Worm (Caenorhabditis elegans) whole organism, L1 larva: ENCODE results near the gene pdzd-8.

Experiments
- C04F5.9 ChIP-seq: sonication (generic microtip); optimal IDR thresholded peaks from 2 replicates; lab custom pipeline; 2016; ENCODE audit warnings: missing genetic modification characterization, missing compliant biosample characterization
- C16A3.4 ChIP-seq: fragments of 150-350 bp; optimal IDR thresholded peaks from 2 replicates; lab custom pipeline; 2014; ENCODE audit warnings: missing biosample characterization, missing genetic modification characterization
- aha-1 ChIP-seq: fragments of 150-350 bp; optimal IDR thresholded peaks from 2 replicates; lab custom pipeline; 2014; ENCODE audit warnings: missing biosample characterization, missing genetic modification characterization
- ceh-8 ChIP-seq: fragments of 200-800 bp; sonication (Bioruptor generic); optimal IDR thresholded peaks from 2 replicates; lab custom pipeline; 2018; ENCODE audit warnings: mild to moderate bottlenecking, missing genetic modification characterization, moderate library complexity, missing compliant biosample characterization
- ceh-90 ChIP-seq: sonication (generic microtip); optimal IDR thresholded peaks from 2 replicates; lab custom pipeline; 2016; ENCODE audit warnings: missing genetic modification characterization, missing compliant biosample characterization
- efl-1 ChIP-seq, 4 experiments: fragments of 150-350 bp; optimal IDR thresholded peaks in 3 of 4; peaks in 1 of 4; 1 replicate in 1 of 4; 2 replicates in 3 of 4; lab custom pipeline; 2014; ENCODE audit warnings: missing biosample characterization in 2 of 4, missing genetic modification characterization in 2 of 4, missing genetic modification reagents in 2 of 4
- efl-3 ChIP-seq: fragments of 200-800 bp; sonication (Bioruptor generic); optimal IDR thresholded peaks from 2 replicates; lab custom pipeline; 2018; ENCODE audit warnings: mild to moderate bottlenecking, missing genetic modification characterization, missing compliant biosample characterization
- egl-13 ChIP-seq: sonication (generic microtip); optimal IDR thresholded peaks from 2 replicates; lab custom pipeline; 2016; ENCODE audit warnings: missing genotype, missing genetic modification reagents, missing genetic modification characterization, missing compliant biosample characterization
- elt-2 ChIP-seq: sonication (generic microtip); optimal IDR thresholded peaks from 2 replicates; lab custom pipeline; 2016; ENCODE audit warnings: missing genetic modification characterization, mild to moderate bottlenecking, inconsistent platforms, missing compliant biosample characterization, missing genetic modification reagents
- elt-3 ChIP-seq, 6 experiments: fragments of 150-350 bp in 1 of 6; sonication (generic microtip); optimal IDR thresholded peaks; 2 replicates each; lab custom pipeline; 2017 to 2018; ENCODE audit warnings: missing biosample characterization in 6 of 6, missing genetic modification characterization in 6 of 6, inconsistent platforms in 1 of 6
- ets-5 ChIP-seq: fragments of 200-800 bp; sonication (Bioruptor generic); IDR thresholded peaks from 2 replicates; pipeline ENCODE4 v1.3.6; 2022; ENCODE audit warnings: missing genetic modification characterization, missing compliant biosample characterization
- fkh-8 ChIP-seq: sonication (generic microtip); optimal IDR thresholded peaks from 2 replicates; lab custom pipeline; 2016; ENCODE audit warnings: mild to moderate bottlenecking, missing genetic modification characterization, missing compliant biosample characterization
- grh-1 ChIP-seq: fragments of 200-800 bp; sonication (Bioruptor generic); IDR thresholded peaks from 2 replicates; pipeline ENCODE4 v1.3.6; 2022; ENCODE audit warnings: missing genetic modification reagents, missing genetic modification characterization, missing compliant biosample characterization
- hlh-17 ChIP-seq: fragments of 200-800 bp; sonication (Bioruptor generic); optimal IDR thresholded peaks from 2 replicates; lab custom pipeline; 2018; ENCODE audit warnings: missing genetic modification characterization, mild to moderate bottlenecking, missing compliant biosample characterization, moderate library complexity, borderline replicate concordance
- hlh-4 ChIP-seq: sonication (generic microtip); optimal IDR thresholded peaks from 2 replicates; lab custom pipeline; 2016; ENCODE audit warnings: mild to moderate bottlenecking, missing genetic modification characterization, missing compliant biosample characterization
- irx-1 ChIP-seq: sonication (generic microtip); optimal IDR thresholded peaks from 2 replicates; lab custom pipeline; 2016; ENCODE audit warnings: missing genetic modification characterization, missing compliant biosample characterization
- isw-1 ChIP-seq: fragments of 200-800 bp; sonication (Bioruptor generic); IDR thresholded peaks from 2 replicates; pipeline ENCODE4 v1.3.6; 2022; ENCODE audit warnings: missing genetic modification characterization, missing compliant biosample characterization
- jun-1 ChIP-seq: fragments of 150-350 bp; optimal IDR thresholded peaks from 2 replicates; lab custom pipeline; 2014; ENCODE audit warnings: missing biosample characterization, missing genetic modification reagents, missing genetic modification characterization
- lin-15B ChIP-seq: fragments of 150-350 bp; sonication (generic microtip); optimal IDR thresholded peaks from 3 replicates; lab custom pipeline; 2014; ENCODE audit warnings: missing biosample characterization, missing genetic modification characterization
- lin-35 ChIP-seq, 2 experiments: fragments of 150-350 bp; optimal IDR thresholded peaks; 2 replicates each; lab custom pipeline; 2014; ENCODE audit warnings: missing biosample characterization in 2 of 2, missing genetic modification characterization in 2 of 2, missing genetic modification reagents in 2 of 2
- lin-39 ChIP-seq: fragments of 150-350 bp; optimal IDR thresholded peaks from 2 replicates; lab custom pipeline; 2014; ENCODE audit warnings: missing biosample characterization, missing genetic modification reagents, missing genetic modification characterization
- lir-3 ChIP-seq: sonication (generic microtip); optimal IDR thresholded peaks from 2 replicates; lab custom pipeline; 2016; ENCODE audit warnings: mild to moderate bottlenecking, missing genetic modification characterization, moderate library complexity, missing compliant biosample characterization; ENCODE audit not compliant: poor library complexity
- mdl-1 ChIP-seq, 2 experiments: fragments of 150-350 bp; optimal IDR thresholded peaks; 2 replicates each; lab custom pipeline; 2014 to 2017; ENCODE audit warnings: missing biosample characterization in 2 of 2, missing genetic modification characterization in 2 of 2, inconsistent platforms in 1 of 2
- mep-1 ChIP-seq: fragments of 150-350 bp; optimal IDR thresholded peaks from 2 replicates; lab custom pipeline; 2014; ENCODE audit warnings: missing biosample characterization, missing genetic modification characterization
- nhr-11 ChIP-seq: fragments of 150-350 bp; optimal IDR thresholded peaks from 2 replicates; lab custom pipeline; 2014; ENCODE audit warnings: missing biosample characterization, missing genetic modification characterization
- nhr-12 ChIP-seq: sonication (generic microtip); optimal IDR thresholded peaks from 2 replicates; lab custom pipeline; 2017; ENCODE audit warnings: missing biosample characterization, missing genetic modification characterization
- nhr-71 ChIP-seq: sonication (generic microtip); optimal IDR thresholded peaks from 2 replicates; lab custom pipeline; 2016; ENCODE audit warnings: mild to moderate bottlenecking, missing genetic modification characterization, moderate library complexity, missing compliant biosample characterization
- nhr-77 ChIP-seq: fragments of 150-350 bp; optimal IDR thresholded peaks from 2 replicates; lab custom pipeline; 2014; ENCODE audit warnings: missing biosample characterization, missing genetic modification characterization
- pqm-1 ChIP-seq: sonication (generic microtip); optimal IDR thresholded peaks from 3 replicates; lab custom pipeline; 2017; ENCODE audit warnings: missing biosample characterization, missing genetic modification characterization
- rnt-1 ChIP-seq: sonication (generic microtip); optimal IDR thresholded peaks from 2 replicates; lab custom pipeline; 2016; ENCODE audit warnings: mild to moderate bottlenecking, missing genetic modification characterization, moderate library complexity, missing compliant biosample characterization
- skn-1 ChIP-seq: fragments of 150-350 bp; optimal IDR thresholded peaks from 2 replicates; lab custom pipeline; 2014; ENCODE audit warnings: missing biosample characterization, missing genetic modification characterization
- sox-4 ChIP-seq: sonication (generic microtip); optimal IDR thresholded peaks from 2 replicates; lab custom pipeline; 2016; ENCODE audit warnings: missing genetic modification characterization, missing compliant biosample characterization
- sptf-1 ChIP-seq: fragments of 150-350 bp; optimal IDR thresholded peaks from 2 replicates; lab custom pipeline; 2014; ENCODE audit warnings: missing biosample characterization, missing genetic modification characterization
- sup-37 ChIP-seq: fragments of 200-800 bp; sonication (Bioruptor generic); optimal IDR thresholded peaks from 2 replicates; lab custom pipeline; 2018; ENCODE audit warnings: mild to moderate bottlenecking, missing genetic modification characterization, missing compliant biosample characterization
- swsn-7 ChIP-seq: sonication (generic microtip); optimal IDR thresholded peaks from 2 replicates; lab custom pipeline; 2016; ENCODE audit warnings: missing genetic modification characterization, missing compliant biosample characterization
- tbx-2 ChIP-seq: sonication (generic microtip); optimal IDR thresholded peaks from 2 replicates; lab custom pipeline; 2016; ENCODE audit warnings: missing genetic modification characterization, missing compliant biosample characterization
- tlp-1 ChIP-seq: fragments of 150-350 bp; optimal IDR thresholded peaks from 2 replicates; lab custom pipeline; 2014; ENCODE audit warnings: missing biosample characterization, missing genetic modification characterization
- unc-30 ChIP-seq: sonication (generic microtip); optimal IDR thresholded peaks from 2 replicates; lab custom pipeline; 2017; ENCODE audit warnings: missing biosample characterization, missing genetic modification characterization
- unc-62 ChIP-seq: fragments of 150-350 bp; optimal IDR thresholded peaks from 2 replicates; lab custom pipeline; 2014; ENCODE audit warnings: missing biosample characterization, missing genetic modification reagents, missing genetic modification characterization
- unc-98 ChIP-seq: fragments of 200-800 bp; sonication (Bioruptor generic); IDR thresholded peaks from 2 replicates; pipeline ENCODE4 v1.3.6; 2022; ENCODE audit warnings: missing genetic modification characterization, missing compliant biosample characterization
- vab-15 ChIP-seq: sonication (generic microtip); optimal IDR thresholded peaks from 2 replicates; lab custom pipeline; 2017; ENCODE audit warnings: missing genotype, mild to moderate bottlenecking, missing genetic modification characterization, missing compliant biosample characterization
- zip-4 ChIP-seq: fragments of 200-800 bp; sonication (Bioruptor generic); optimal IDR thresholded peaks from 2 replicates; lab custom pipeline; 2018; ENCODE audit warnings: mild to moderate bottlenecking, missing genetic modification characterization, moderate library complexity, missing compliant biosample characterization

pdzd-8 gene

DNA sequence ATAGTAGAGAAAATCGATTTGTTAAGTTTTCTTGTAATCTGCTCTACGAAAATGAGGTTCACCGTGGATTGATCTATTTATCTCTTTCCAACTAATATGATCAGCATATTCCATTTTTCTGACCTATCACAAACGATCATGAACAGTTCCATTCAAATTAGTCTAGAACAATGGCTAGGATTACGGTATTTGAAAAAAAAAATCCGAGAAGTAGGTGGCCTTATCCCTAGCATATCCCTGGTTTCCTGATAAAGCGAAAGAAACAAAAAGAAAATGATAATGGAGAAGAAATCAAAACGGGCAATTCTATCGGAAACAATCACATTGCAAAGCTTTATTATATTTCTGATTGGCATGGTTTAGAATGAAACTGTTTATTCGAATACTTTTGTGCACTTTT lies 17.5 kb downstream of the pdzd-8 start, which contains the start of gene mltn-12:
Gene mltn-12, plus strand, starts transcription at position 301 of the 400 bp plus-strand sequence.
- TF ChIP-seq hlh-17, result no peak
- TF ChIP-seq sox-4 (tag; lab: Kevin White, UChicago), result no peak
- TF ChIP-seq tbx-2, result no peak
- no peak for TF ChIP-seq nhr-12 (tag; lab: Kevin White, UChicago)
- TF ChIP-seq ets-5 (GFP tag; lab: Robert Waterston, UW), result no peak
- TF ChIP-seq rnt-1, result no peak
- no peak for TF ChIP-seq unc-30 (tag; lab: Kevin White, UChicago)
- TF ChIP-seq irx-1, result no peak
- TF ChIP-seq sptf-1 (tag; lab: Kevin White, UChicago), result no peak
- TF ChIP-seq ceh-90 (tag; lab: Kevin White, UChicago), result no peak
- TF ChIP-seq lin-39 (tag; lab: Kevin White, UChicago), result no peak
- TF ChIP-seq, all 84 proteins: peak for 0

DNA sequence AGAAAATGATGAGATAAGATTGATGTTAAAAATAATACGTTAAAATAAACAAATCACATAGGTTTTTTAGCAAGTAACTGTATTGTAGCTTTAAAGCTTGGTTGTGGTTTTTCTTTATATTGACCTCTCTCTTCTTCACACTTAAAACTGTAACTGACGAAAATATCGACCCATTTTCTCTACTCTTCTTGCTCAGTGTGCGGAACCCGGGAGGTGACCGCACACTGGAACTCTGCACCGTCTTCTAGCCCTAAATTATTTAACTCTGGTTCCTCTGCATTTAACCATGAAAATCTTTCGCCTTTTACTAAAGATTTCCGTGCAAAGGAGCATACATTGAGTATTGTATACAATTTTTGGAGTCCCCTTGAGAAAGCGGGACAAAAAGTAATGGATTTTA lies 19.2 kb downstream of the pdzd-8 start:
- TF ChIP-seq isw-1 (GFP tag; lab: Robert Waterston, UW) (no peak), jun-1 (tag; lab: Kevin White, UChicago) (no peak), C16A3.4 (tag; lab: Kevin White, UChicago) (no peak), mep-1 (no peak), zip-4 (GFP tag; lab: Kevin White, UChicago) (no peak), sup-37 (no peak), efl-1 (optimal IDR thresholded peaks at IDR 0.05; lab: Kevin White, UChicago) (no peak), efl-1 (GFP tag; optimal IDR thresholded peaks at IDR 0.05 in 1 of 2; lab: Kevin White, UChicago) (no peak), C04F5.9 (tag; lab: Kevin White, UChicago) (no peak), nhr-11 (no peak), skn-1 (tag; lab: Kevin White, UChicago) (no peak), grh-1 (no peak), egl-13 (tag; lab: Kevin White, UChicago) (no peak), lir-3 (tag; lab: Kevin White, UChicago) (no peak), lin-15B (tag; lab: Kevin White, UChicago) (no peak), ceh-8 (GFP tag; lab: Kevin White, UChicago) (no peak), pqm-1 (tag; lab: Kevin White, UChicago) (no peak), nhr-77 (no peak)

DNA sequence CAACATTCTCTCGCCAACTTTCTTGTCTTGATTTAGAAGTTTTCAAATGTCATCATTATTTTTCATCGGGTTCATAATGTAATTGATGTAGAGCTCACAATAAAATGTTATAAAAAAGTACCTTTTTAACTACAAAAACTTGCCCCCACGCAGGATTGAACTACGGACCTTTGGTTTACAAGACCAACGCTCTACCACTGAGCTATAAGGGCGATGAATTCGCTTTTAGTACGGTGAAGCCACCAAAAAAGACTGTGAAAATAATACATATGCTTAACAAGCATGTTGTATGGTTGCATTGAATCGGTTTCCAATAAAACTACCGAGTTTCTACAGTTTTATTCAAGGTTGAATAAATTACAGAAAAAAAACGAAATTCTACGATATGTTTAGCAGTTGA lies 25.3 kb downstream of the pdzd-8 start:
- TF ChIP-seq unc-62 (GFP tag; lab: Kevin White, UChicago), result no peak
- TF ChIP-seq elt-3 (tag; optimal IDR thresholded peaks at IDR 0.05; lab: Kevin White, UChicago), result no peak
- no peak for TF ChIP-seq aha-1 (tag; lab: Kevin White, UChicago)
- no peak for TF ChIP-seq tlp-1 (tag; lab: Kevin White, UChicago)
- no peak for TF ChIP-seq efl-3 (GFP tag; lab: Kevin White, UChicago)
- no peak for TF ChIP-seq elt-2
- TF ChIP-seq mep-1, result no peak
- no peak for TF ChIP-seq lin-39 (tag; lab: Kevin White, UChicago)
- TF ChIP-seq swsn-7 (tag; lab: Kevin White, UChicago), result no peak
- TF ChIP-seq mdl-1 (tag; optimal IDR thresholded peaks at IDR 0.05; lab: Kevin White, UChicago), result no peak
- TF ChIP-seq vab-15, result no peak
- no peak for TF ChIP-seq lin-15B (tag; lab: Kevin White, UChicago)
- TF ChIP-seq hlh-4 (tag; lab: Kevin White, UChicago), result no peak
- no peak for TF ChIP-seq sox-4 (tag; lab: Kevin White, UChicago)
- no peak for TF ChIP-seq nhr-71 (tag; lab: Kevin White, UChicago)
- TF ChIP-seq fkh-8 (tag; lab: Kevin White, UChicago), result no peak
- no peak for TF ChIP-seq lin-35 (GFP tag; optimal IDR thresholded peaks at IDR 0.05; lab: Kevin White, UChicago)
- TF ChIP-seq unc-98 (GFP tag; lab: Robert Waterston, UW), result no peak
- TF ChIP-seq, all 84 proteins: peak for 0
